Fruit fly (Drosophila melanogaster) Kc167 (cell line): ENCODE results near the gene Cpr67Fa1.

Source experiments
- Myc ChIP-seq: fragments of >200 bp; optimal IDR thresholded peaks from 2 replicates; lab custom pipeline; 2017; ENCODE audit warnings: missing external identifiers
- Sin3A ChIP-seq: fragments of >200 bp; optimal IDR thresholded peaks from 2 replicates; lab custom pipeline; 2018; ENCODE audit warnings: missing external identifiers
- h ChIP-seq: fragments of >200 bp; optimal IDR thresholded peaks from 3 replicates; lab custom pipeline; 2018; ENCODE audit warnings: missing external identifiers
- insv ChIP-seq: fragments of >200 bp; optimal IDR thresholded peaks from 3 replicates; lab custom pipeline; 2018; ENCODE audit warnings: missing external identifiers
- psq ChIP-seq: fragments of >200 bp; optimal IDR thresholded peaks from 2 replicates; lab custom pipeline; 2017; ENCODE audit warnings: missing external identifiers
- ttk ChIP-seq: sonication (Bioruptor generic); optimal IDR thresholded peaks from 2 replicates; lab custom pipeline; 2017; ENCODE audit warnings: missing external identifiers

Cpr67Fa1 gene

dm6 chr3L:10860042-10860643 lies 29.6 kb upstream of the Cpr67Fa1 start:
- TF ChIP-seq psq (lab: Kevin White, UChicago): no peak
- TF ChIP-seq Myc: no peak
- no peak for TF ChIP-seq ttk (lab: Kevin White, UChicago)
- no peak for TF ChIP-seq insv (lab: Kevin White, UChicago)
- no peak for TF ChIP-seq Sin3A (lab: Kevin White, UChicago)
- TF ChIP-seq h (lab: Kevin White, UChicago): no peak

dm6 chr3L:10861657-10862543 lies 27.9 kb upstream of the Cpr67Fa1 start:
- no peak for TF ChIP-seq insv (lab: Kevin White, UChicago)
- TF ChIP-seq Sin3A (lab: Kevin White, UChicago): no peak
- TF ChIP-seq psq (lab: Kevin White, UChicago): no peak
- no peak for TF ChIP-seq ttk (lab: Kevin White, UChicago)
- TF ChIP-seq h (lab: Kevin White, UChicago): no peak
- TF ChIP-seq Myc: no peak

dm6 chr3L:10862544-10863474 lies 27.0 kb upstream of the Cpr67Fa1 start:
- TF ChIP-seq psq (lab: Kevin White, UChicago): no peak
- TF ChIP-seq Sin3A (lab: Kevin White, UChicago): no peak
- TF ChIP-seq Myc: no peak
- TF ChIP-seq insv (lab: Kevin White, UChicago): no peak
- no peak for TF ChIP-seq h (lab: Kevin White, UChicago)
- TF ChIP-seq ttk (lab: Kevin White, UChicago): no peak

dm6 chr3L:10863925-10864324 lies 25.9 kb upstream of the Cpr67Fa1 start:
- no peak for TF ChIP-seq insv (lab: Kevin White, UChicago)
- TF ChIP-seq ttk (lab: Kevin White, UChicago): no peak
- no peak for TF ChIP-seq h (lab: Kevin White, UChicago)
- no peak for TF ChIP-seq psq (lab: Kevin White, UChicago)
- TF ChIP-seq Myc: no peak
- TF ChIP-seq Sin3A (lab: Kevin White, UChicago): no peak

- TF ChIP-seq Myc (no peak), h (lab: Kevin White, UChicago) (no peak), ttk (lab: Kevin White, UChicago) (no peak), psq (lab: Kevin White, UChicago) (no peak), insv (lab: Kevin White, UChicago) (no peak)
Observed at dm6 chr3L:10866633-10867379, 23.0 kb upstream of the Cpr67Fa1 start.

dm6 chr3L:10867380-10867648 lies 22.5 kb upstream of the Cpr67Fa1 start:
- TF ChIP-seq Myc: no peak
- no peak for TF ChIP-seq insv (lab: Kevin White, UChicago)
- TF ChIP-seq psq (lab: Kevin White, UChicago): no peak
- no peak for TF ChIP-seq ttk (lab: Kevin White, UChicago)
- no peak for TF ChIP-seq h (lab: Kevin White, UChicago)
- no peak for TF ChIP-seq Sin3A (lab: Kevin White, UChicago)

dm6 chr3L:10867778-10868382 lies 21.9 kb upstream of the Cpr67Fa1 start:
- TF ChIP-seq Myc (no peak), h (lab: Kevin White, UChicago) (no peak), insv (lab: Kevin White, UChicago) (no peak), Sin3A (lab: Kevin White, UChicago) (no peak), psq (lab: Kevin White, UChicago) (no peak), ttk (lab: Kevin White, UChicago) (no peak)

dm6 chr3L:10869144-10869543 lies 20.6 kb upstream of the Cpr67Fa1 start:
- TF ChIP-seq ttk (lab: Kevin White, UChicago) (no peak), Sin3A (lab: Kevin White, UChicago) (no peak), Myc (no peak), insv (lab: Kevin White, UChicago) (no peak), psq (lab: Kevin White, UChicago) (no peak), h (lab: Kevin White, UChicago) (no peak)

- TF ChIP-seq psq (lab: Kevin White, UChicago) (no peak), h (lab: Kevin White, UChicago) (no peak), insv (lab: Kevin White, UChicago) (no peak), Sin3A (lab: Kevin White, UChicago) (no peak), Myc (no peak), ttk (lab: Kevin White, UChicago) (no peak)
Observed at dm6 chr3L:10870087-10870486, 19.7 kb upstream of the Cpr67Fa1 start.

- TF ChIP-seq Sin3A (lab: Kevin White, UChicago) (no peak), h (lab: Kevin White, UChicago) (no peak), psq (lab: Kevin White, UChicago) (no peak), ttk (lab: Kevin White, UChicago) (no peak), insv (lab: Kevin White, UChicago) (no peak), Myc (no peak)
Observed at dm6 chr3L:10871534-10871933, 18.3 kb upstream of the Cpr67Fa1 start.
